Fruit fly (Drosophila melanogaster): Measurements from ENCODE around the gene nAChRbeta1.

- TF ChIP-seq EcR (GFP tag; optimal IDR thresholded peaks at IDR 0.05): peak in 1 of 2 experiments; percentile 55
- TF ChIP-seq CG8478 (optimal IDR thresholded peaks at IDR 0.05): no peak
- no peak for TF ChIP-seq usp (GFP tag; optimal IDR thresholded peaks at IDR 0.05)
Measured at dm6 chr3L:4393642-4394041, 35.5 kb upstream of the nAChRbeta1 start.

Data from whole organism.